Worm (Caenorhabditis elegans) whole organism, L2 larva: ENCODE results near the gene alh-11.
A peak's percentile ranks its signal among the peaks of the same experiment; 100 is the strongest.

Source experiments
- C34F6.9 ChIP-seq: fragments of 150-350 bp; optimal IDR thresholded peaks from 2 replicates; lab custom pipeline; 2014; ENCODE audit warnings: missing biosample characterization, missing genetic modification characterization
- F13H6.1 ChIP-seq: sonication (generic microtip); optimal IDR thresholded peaks from 2 replicates; lab custom pipeline; 2016; ENCODE audit warnings: missing genetic modification characterization, missing compliant biosample characterization
- R02D3.7 ChIP-seq: fragments of 150-350 bp; optimal IDR thresholded peaks from 2 replicates; lab custom pipeline; 2014; ENCODE audit warnings: missing biosample characterization, missing genetic modification characterization
- Y55F3AM.14 ChIP-seq: fragments of 200-800 bp; sonication (Bioruptor generic); optimal IDR thresholded peaks from 2 replicates; lab custom pipeline; 2018; ENCODE audit warnings: mild to moderate bottlenecking, missing genetic modification characterization, missing compliant biosample characterization
- ZK546.5 ChIP-seq: sonication (generic microtip); optimal IDR thresholded peaks from 2 replicates; lab custom pipeline; 2017; ENCODE audit warnings: missing biosample characterization, missing genetic modification characterization
- alr-1 ChIP-seq: fragments of 150-350 bp; optimal IDR thresholded peaks from 2 replicates; lab custom pipeline; 2014; ENCODE audit warnings: missing biosample characterization, missing genetic modification characterization
- aly-2 ChIP-seq: fragments of 150-350 bp; optimal IDR thresholded peaks from 2 replicates; lab custom pipeline; 2014; ENCODE audit warnings: missing biosample characterization, missing genetic modification characterization
- blmp-1 ChIP-seq: sonication (generic microtip); optimal IDR thresholded peaks from 2 replicates; lab custom pipeline; 2017; ENCODE audit warnings: missing genetic modification characterization, mild to moderate bottlenecking, missing compliant biosample characterization, antibody characterized with exemption, moderate library complexity; ENCODE audit not compliant: insufficient read depth
- ceh-82 ChIP-seq: fragments of 150-350 bp; optimal IDR thresholded peaks from 2 replicates; lab custom pipeline; 2014; ENCODE audit warnings: missing biosample characterization, missing genetic modification characterization
- crh-2 ChIP-seq: sonication (generic microtip); optimal IDR thresholded peaks from 2 replicates; lab custom pipeline; 2017; ENCODE audit warnings: missing biosample characterization, missing genetic modification characterization
- egl-27 ChIP-seq: sonication (generic microtip); optimal IDR thresholded peaks from 3 replicates; lab custom pipeline; 2017; ENCODE audit warnings: missing biosample characterization, missing genetic modification reagents, missing genetic modification characterization
- fos-1 ChIP-seq: fragments of 150-350 bp; optimal IDR thresholded peaks from 2 replicates; lab custom pipeline; 2014; ENCODE audit warnings: missing biosample characterization, missing genetic modification characterization
- lin-11 ChIP-seq: fragments of 150-350 bp; sonication (generic microtip); optimal IDR thresholded peaks from 2 replicates; lab custom pipeline; 2014; ENCODE audit warnings: missing biosample characterization, missing genetic modification characterization, inconsistent platforms, mixed read lengths
- lin-13 ChIP-seq: fragments of 150-350 bp; optimal IDR thresholded peaks from 2 replicates; lab custom pipeline; 2014; ENCODE audit warnings: missing biosample characterization, missing genetic modification reagents, missing genetic modification characterization
- lsy-2 ChIP-seq, 2 experiments: fragments of 150-350 bp in 1 of 2; sonication (generic microtip) in 1 of 2; optimal IDR thresholded peaks; 2 replicates each; lab custom pipeline; 2014 to 2017; ENCODE audit warnings: missing biosample characterization in 2 of 2, missing genetic modification characterization in 2 of 2
- mbf-1 ChIP-seq: sonication (generic microtip); optimal IDR thresholded peaks from 2 replicates; lab custom pipeline; 2017; ENCODE audit warnings: missing biosample characterization, missing genetic modification characterization
- nhr-10 ChIP-seq: sonication (generic microtip); optimal IDR thresholded peaks from 2 replicates; lab custom pipeline; 2017; ENCODE audit warnings: missing biosample characterization, missing genetic modification characterization
- nhr-11 ChIP-seq: fragments of 150-350 bp; optimal IDR thresholded peaks from 2 replicates; lab custom pipeline; 2014; ENCODE audit warnings: missing biosample characterization, missing genetic modification characterization
- nhr-12 ChIP-seq: fragments of 150-350 bp; optimal IDR thresholded peaks from 2 replicates; lab custom pipeline; 2014; ENCODE audit warnings: missing biosample characterization, missing genetic modification characterization
- nhr-129 ChIP-seq: fragments of 150-350 bp; optimal IDR thresholded peaks from 2 replicates; lab custom pipeline; 2014; ENCODE audit warnings: missing biosample characterization, missing genetic modification characterization
- nhr-23 ChIP-seq: fragments of 150-350 bp; optimal IDR thresholded peaks from 2 replicates; lab custom pipeline; 2014; ENCODE audit warnings: missing biosample characterization, missing genetic modification reagents, missing genetic modification characterization
- nhr-25 ChIP-seq: fragments of 150-350 bp; sonication (generic microtip); optimal IDR thresholded peaks from 3 replicates; lab custom pipeline; 2014; ENCODE audit warnings: missing biosample characterization, missing genetic modification characterization
- nhr-6 ChIP-seq: fragments of 150-350 bp; optimal IDR thresholded peaks from 2 replicates; lab custom pipeline; 2014; ENCODE audit warnings: missing biosample characterization, missing genetic modification characterization
- nhr-77 ChIP-seq: fragments of 150-350 bp; optimal IDR thresholded peaks from 2 replicates; lab custom pipeline; 2014; ENCODE audit warnings: missing biosample characterization, missing genetic modification characterization
- peb-1 ChIP-seq: fragments of 150-350 bp; optimal IDR thresholded peaks from 2 replicates; lab custom pipeline; 2014; ENCODE audit warnings: missing biosample characterization, missing genetic modification characterization
- sem-4 ChIP-seq: fragments of 150-350 bp; optimal IDR thresholded peaks from 2 replicates; lab custom pipeline; 2014; ENCODE audit warnings: missing biosample characterization, missing genetic modification reagents, missing genetic modification characterization
- skn-1 ChIP-seq: sonication (generic microtip); optimal IDR thresholded peaks from 2 replicates; lab custom pipeline; 2017; ENCODE audit warnings: missing biosample characterization, missing genetic modification characterization
- sma-9 ChIP-seq, 2 experiments: fragments of 150-350 bp in 1 of 2; sonication (generic microtip) in 1 of 2; optimal IDR thresholded peaks; 2 replicates each; lab custom pipeline; 2014 to 2016; ENCODE audit warnings: missing genetic modification characterization in 2 of 2, mild to moderate bottlenecking in 1 of 2, missing biosample characterization in 1 of 2, missing compliant biosample characterization in 1 of 2, missing genetic modification reagents in 1 of 2, moderate library complexity in 1 of 2
- unc-55 ChIP-seq: fragments of 150-350 bp; sonication (generic microtip); optimal IDR thresholded peaks from 3 replicates; lab custom pipeline; 2014; ENCODE audit warnings: missing biosample characterization, missing genetic modification reagents, missing genetic modification characterization
- unc-62 ChIP-seq: fragments of 150-350 bp; optimal IDR thresholded peaks from 2 replicates; lab custom pipeline; 2014; ENCODE audit warnings: missing biosample characterization, missing genetic modification reagents, missing genetic modification characterization
- zag-1 ChIP-seq: fragments of 150-350 bp; optimal IDR thresholded peaks from 2 replicates; lab custom pipeline; 2014; ENCODE audit warnings: missing biosample characterization, missing genetic modification characterization
- ztf-1 ChIP-seq: fragments of 200-800 bp; sonication (Bioruptor generic); conservative IDR thresholded peaks from 2 replicates; pipeline ENCODE4 v1.3.6; 2022; ENCODE audit warnings: missing genetic modification characterization, missing compliant biosample characterization
- ztf-4 ChIP-seq: fragments of 150-350 bp; optimal IDR thresholded peaks from 2 replicates; lab custom pipeline; 2014; ENCODE audit warnings: missing biosample characterization, missing genetic modification characterization

Gene alh-11

ce11 chrIII:764884-765283 is 13.8 kb downstream of the alh-11 start, which contains the start of gene ptl-1:
ptl-1 (plus strand) TSS chrIII:765184.
- TF ChIP-seq nhr-10 (tag; lab: Kevin White, UChicago): no peak
- no peak for TF ChIP-seq lsy-2 (tag; optimal IDR thresholded peaks at IDR 0.05; lab: Kevin White, UChicago)
- no peak for TF ChIP-seq nhr-11 (tag; lab: Kevin White, UChicago)
- no peak for TF ChIP-seq lin-11 (tag; lab: Kevin White, UChicago)
- TF ChIP-seq ztf-4 (tag; lab: Kevin White, UChicago): no peak
- TF ChIP-seq, all 48 proteins: peak for 0

- TF ChIP-seq crh-2 (tag; lab: Kevin White, UChicago) (peak; percentile 58), peb-1 (tag; lab: Kevin White, UChicago) (no peak), lsy-2 (tag; optimal IDR thresholded peaks at IDR 0.05; lab: Kevin White, UChicago) (peak in 1 of 2 experiments; percentile 47), ZK546.5 (tag; lab: Kevin White, UChicago) (no peak), C34F6.9 (tag; lab: Kevin White, UChicago) (peak; percentile 72), F13H6.1 (tag; lab: Kevin White, UChicago) (peak; percentile 29), sma-9 (GFP tag; optimal IDR thresholded peaks at IDR 0.05; lab: Kevin White, UChicago) (peak; percentile 3), sma-9 (tag; optimal IDR thresholded peaks at IDR 0.05; lab: Kevin White, UChicago) (no peak), nhr-129 (tag; lab: Kevin White, UChicago) (peak; percentile 47), lin-11 (tag; lab: Kevin White, UChicago) (peak; percentile 18), unc-55 (GFP tag; lab: Kevin White, UChicago) (peak; percentile 82)
These were observed 14.3 kb downstream of the alh-11 start for ce11 chrIII:764404-764803.

- TF ChIP-seq skn-1 (tag; lab: Kevin White, UChicago) (no peak), unc-55 (GFP tag; lab: Kevin White, UChicago) (peak; percentile 57)
These were observed 16.2 kb downstream of the alh-11 start for ce11 chrIII:762508-762907.

- no peak for TF ChIP-seq lin-13
- no peak for TF ChIP-seq ceh-82 (tag; lab: Kevin White, UChicago)
- TF ChIP-seq R02D3.7 (tag; lab: Kevin White, UChicago): no peak
- TF ChIP-seq lsy-2 (tag; optimal IDR thresholded peaks at IDR 0.05; lab: Kevin White, UChicago): no peak
- no peak for TF ChIP-seq aly-2 (tag; lab: Kevin White, UChicago)
- TF ChIP-seq sem-4 (tag; lab: Kevin White, UChicago): no peak
- TF ChIP-seq F13H6.1 (tag; lab: Kevin White, UChicago): no peak
- TF ChIP-seq C34F6.9 (tag; lab: Kevin White, UChicago): no peak
- no peak for TF ChIP-seq ZK546.5 (tag; lab: Kevin White, UChicago)
- no peak for TF ChIP-seq unc-62 (GFP tag; lab: Kevin White, UChicago)
- no peak for TF ChIP-seq sma-9 (GFP tag; optimal IDR thresholded peaks at IDR 0.05; lab: Kevin White, UChicago)
- TF ChIP-seq sma-9 (tag; optimal IDR thresholded peaks at IDR 0.05; lab: Kevin White, UChicago): no peak
- no peak for TF ChIP-seq alr-1 (tag; lab: Kevin White, UChicago)
- TF ChIP-seq egl-27: no peak
These were observed 17.2 kb downstream of the alh-11 start, which contains the start of gene nlp-52 for ce11 chrIII:761476-761875. nlp-52 (plus strand) TSS chrIII:761776.

DNA sequence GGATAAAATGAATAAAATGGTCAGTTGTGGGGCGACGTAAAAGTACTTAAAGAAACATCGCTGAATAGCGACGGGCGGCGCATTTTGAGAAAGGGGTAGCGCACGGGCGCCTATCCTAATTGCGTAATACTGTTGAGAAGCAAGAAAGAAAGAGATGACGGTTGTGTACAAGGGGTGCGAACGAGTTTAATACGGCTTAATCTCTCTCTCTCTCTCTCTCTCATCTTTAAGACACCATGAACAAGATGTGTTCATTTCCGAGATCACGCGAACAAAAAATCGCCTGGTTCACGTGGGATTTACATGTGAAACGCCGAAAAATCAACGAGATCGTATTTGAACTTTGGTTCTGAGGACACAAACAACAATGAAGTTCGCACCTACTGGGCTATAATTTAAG is 19.0 kb downstream of the alh-11 start:
- TF ChIP-seq nhr-25 (tag; lab: Kevin White, UChicago) (peak; percentile 42), nhr-6 (tag; lab: Kevin White, UChicago) (no peak)
- TF ChIP-seq, all 48 proteins: peak for 1

- TF ChIP-seq sma-9 (GFP tag; optimal IDR thresholded peaks at IDR 0.05; lab: Kevin White, UChicago) (no peak), sma-9 (tag; optimal IDR thresholded peaks at IDR 0.05; lab: Kevin White, UChicago) (no peak), lin-11 (tag; lab: Kevin White, UChicago) (no peak), ztf-1 (no peak), fos-1 (no peak), ZK546.5 (tag; lab: Kevin White, UChicago) (no peak), Y55F3AM.14 (GFP tag; lab: Kevin White, UChicago) (no peak), nhr-23 (no peak), nhr-12 (tag; lab: Kevin White, UChicago) (no peak), blmp-1 (tag; lab: Kevin White, UChicago) (no peak), zag-1 (tag; lab: Kevin White, UChicago) (no peak), unc-55 (GFP tag; lab: Kevin White, UChicago) (no peak), mbf-1 (tag; lab: Kevin White, UChicago) (no peak), nhr-10 (tag; lab: Kevin White, UChicago) (no peak), nhr-77 (tag; lab: Kevin White, UChicago) (no peak)
These were observed 20.7 kb downstream of the alh-11 start, which contains the start of gene T17H7.7 for ce11 chrIII:757981-758380. T17H7.7 (minus strand) TSS chrIII:758081.
